Fruit fly (Drosophila melanogaster) whole organism, embryonic: Measurements from ENCODE around the gene CG13386.
A peak's percentile ranks its signal among the peaks of the same experiment; 100 is the strongest.

Experiments
- Asciz ChIP-seq: fragments of 200-800 bp; sonication (Bioruptor generic); optimal IDR thresholded peaks from 2 replicates; lab custom pipeline; 2017; ENCODE audit warnings: missing biosample characterization, mild to moderate bottlenecking, missing genetic modification characterization, missing genetic modification reagents
- Atf6 ChIP-seq: fragments of 200-800 bp; sonication (Bioruptor generic); IDR thresholded peaks from 2 replicates; pipeline ENCODE4 v1.3.6; 2022; ENCODE audit warnings: missing biosample characterization, missing genetic modification characterization
- CG10267 ChIP-seq: fragments of 200-800 bp; sonication (Bioruptor generic); optimal IDR thresholded peaks from 2 replicates; lab custom pipeline; 2018; ENCODE audit warnings: missing biosample characterization, mild to moderate bottlenecking, missing genetic modification characterization, moderate library complexity
- CG10274 ChIP-seq: fragments of 200-800 bp; sonication (Bioruptor generic); optimal IDR thresholded peaks from 3 replicates; lab custom pipeline; 2017; ENCODE audit warnings: missing biosample characterization, mild to moderate bottlenecking, missing genetic modification characterization
- CG10543 ChIP-seq: fragments of 200-800 bp; sonication (Bioruptor generic); optimal IDR thresholded peaks from 3 replicates; lab custom pipeline; 2017; ENCODE audit warnings: missing biosample characterization, mild to moderate bottlenecking, missing genetic modification characterization, moderate library complexity
- CG10979 ChIP-seq: fragments of 200-800 bp; sonication (Bioruptor generic); optimal IDR thresholded peaks from 2 replicates; lab custom pipeline; 2018; ENCODE audit warnings: missing biosample characterization, mild to moderate bottlenecking, missing genetic modification characterization, moderate library complexity
- CG11398 ChIP-seq: fragments of 200-800 bp; sonication (Bioruptor generic); optimal IDR thresholded peaks from 2 replicates; lab custom pipeline; 2016; ENCODE audit warnings: missing biosample characterization, missing genetic modification characterization
- CG12391 ChIP-seq: fragments of 200-800 bp; sonication (Bioruptor generic); optimal IDR thresholded peaks from 3 replicates; lab custom pipeline; 2018; ENCODE audit warnings: missing biosample characterization, mild to moderate bottlenecking, missing genetic modification characterization, moderate library complexity
- CG12769 ChIP-seq: fragments of 200-800 bp; sonication (Bioruptor generic); optimal IDR thresholded peaks from 2 replicates; lab custom pipeline; 2019; ENCODE audit warnings: missing biosample characterization, mild to moderate bottlenecking, missing genetic modification characterization, moderate library complexity
- CG13296 ChIP-seq: fragments of 200-800 bp; sonication (Bioruptor generic); optimal IDR thresholded peaks from 3 replicates; lab custom pipeline; 2018; ENCODE audit warnings: missing biosample characterization, mild to moderate bottlenecking, missing genetic modification characterization
- CG16863 ChIP-seq: fragments of 200-800 bp; sonication (Bioruptor generic); optimal IDR thresholded peaks from 3 replicates; lab custom pipeline; 2016; ENCODE audit warnings: missing biosample characterization, missing genetic modification characterization
- CG17359 ChIP-seq: fragments of 200-800 bp; sonication (Bioruptor generic); optimal IDR thresholded peaks from 3 replicates; lab custom pipeline; 2018; ENCODE audit warnings: missing biosample characterization, mild to moderate bottlenecking, missing genetic modification characterization, moderate library complexity
- CG17612 ChIP-seq: fragments of 200-800 bp; sonication (Bioruptor generic); IDR thresholded peaks from 2 replicates; pipeline ENCODE4 v1.3.6; 2022; ENCODE audit warnings: missing biosample characterization, missing genetic modification characterization
- CG18599 ChIP-seq: fragments of 200-800 bp; sonication (Bioruptor generic); optimal IDR thresholded peaks from 3 replicates; lab custom pipeline; 2017; ENCODE audit warnings: missing biosample characterization, missing genetic modification characterization, mild to moderate bottlenecking, moderate library complexity, missing genetic modification reagents
- CG34376 ChIP-seq: fragments of 200-800 bp; sonication (Bioruptor generic); optimal IDR thresholded peaks from 2 replicates; lab custom pipeline; 2018; ENCODE audit warnings: missing biosample characterization, mild to moderate bottlenecking, missing genetic modification characterization
- CG3847 ChIP-seq: fragments of 200-800 bp; sonication (Bioruptor generic); IDR thresholded peaks from 2 replicates; pipeline ENCODE4 v1.3.6; 2022; ENCODE audit warnings: missing biosample characterization, missing genetic modification characterization
- CG4404 ChIP-seq: fragments of 200-800 bp; sonication (Bioruptor generic); IDR thresholded peaks from 2 replicates; pipeline ENCODE4 v1.3.6; 2022; ENCODE audit warnings: missing biosample characterization, missing genetic modification characterization
- CG5180 ChIP-seq: fragments of 200-800 bp; sonication (Bioruptor generic); optimal IDR thresholded peaks from 3 replicates; lab custom pipeline; 2017; ENCODE audit warnings: missing biosample characterization, missing genetic modification characterization, mild to moderate bottlenecking, moderate library complexity, missing genetic modification reagents
- CG6175 ChIP-seq: fragments of 200-800 bp; sonication (Bioruptor generic); IDR thresholded peaks from 3 replicates; pipeline ENCODE4 v1.3.6; 2022; ENCODE audit warnings: missing biosample characterization, missing genetic modification characterization
- CG6813 ChIP-seq: fragments of 200-800 bp; sonication (Bioruptor generic); optimal IDR thresholded peaks from 2 replicates; lab custom pipeline; 2017; ENCODE audit warnings: missing biosample characterization, missing genetic modification characterization, mild to moderate bottlenecking, moderate library complexity, missing genetic modification reagents
- CG7271 ChIP-seq: fragments of 200-800 bp; sonication (Bioruptor generic); optimal IDR thresholded peaks from 2 replicates; lab custom pipeline; 2018; ENCODE audit warnings: missing biosample characterization, mild to moderate bottlenecking, missing genetic modification characterization, moderate library complexity
- CG7839 ChIP-seq: fragments of 200-800 bp; sonication (Bioruptor generic); optimal IDR thresholded peaks from 3 replicates; lab custom pipeline; 2018; ENCODE audit warnings: missing biosample characterization, mild to moderate bottlenecking, missing genetic modification characterization, moderate library complexity
- CG7987 ChIP-seq: fragments of 200-800 bp; sonication (Bioruptor generic); optimal IDR thresholded peaks from 2 replicates; lab custom pipeline; 2018; ENCODE audit warnings: missing biosample characterization, mild to moderate bottlenecking, missing genetic modification characterization, moderate library complexity
- Dref ChIP-seq: fragments of 200-800 bp; sonication (Bioruptor generic); IDR thresholded peaks from 2 replicates; pipeline ENCODE4 v1.3.6; 2022; ENCODE audit warnings: missing biosample characterization, missing genetic modification characterization
- Eip74EF ChIP-seq, 2 experiments: fragments of 200-800 bp in 1 of 2; fragments of >200 bp in 1 of 2; sonication (Bioruptor generic) in 1 of 2; optimal IDR thresholded peaks; 2 replicates each; lab custom pipeline; 2017 to 2019; ENCODE audit warnings: missing biosample characterization in 2 of 2, missing genetic modification characterization in 2 of 2, mild to moderate bottlenecking in 1 of 2, moderate library complexity in 1 of 2
- Fer1 ChIP-seq: fragments of 200-800 bp; sonication (Bioruptor generic); optimal IDR thresholded peaks from 2 replicates; lab custom pipeline; 2017; ENCODE audit warnings: missing biosample characterization, mild to moderate bottlenecking, missing genetic modification characterization
- HHEX ChIP-seq: fragments of 200-800 bp; sonication (Bioruptor generic); optimal IDR thresholded peaks from 3 replicates; lab custom pipeline; 2017; ENCODE audit warnings: missing biosample characterization, mild to moderate bottlenecking, missing genetic modification characterization, missing genetic modification reagents
- Jarid2 ChIP-seq: fragments of 200-800 bp; sonication (Bioruptor generic); optimal IDR thresholded peaks from 3 replicates; lab custom pipeline; 2017; ENCODE audit warnings: mild to moderate bottlenecking, missing biosample characterization, missing genetic modification reagents, missing genetic modification characterization
- Med ChIP-seq: fragments of 200-800 bp; sonication (Bioruptor generic); peaks from one replicate; lab custom pipeline; 2016; ENCODE audit warnings: missing biosample characterization, missing genetic modification characterization, mild to moderate bottlenecking, inconsistent platforms, moderate library complexity
- Mes4 ChIP-seq: fragments of 200-800 bp; sonication (Bioruptor generic); optimal IDR thresholded peaks from 2 replicates; lab custom pipeline; 2016; ENCODE audit warnings: missing biosample characterization, missing genetic modification characterization
- Neu2 ChIP-seq: fragments of 200-800 bp; sonication (Bioruptor generic); optimal IDR thresholded peaks from 3 replicates; lab custom pipeline; 2016; ENCODE audit warnings: missing biosample characterization, missing genetic modification characterization, borderline replicate concordance
- Oli ChIP-seq: fragments of 200-800 bp; sonication (Bioruptor generic); optimal IDR thresholded peaks from 2 replicates; lab custom pipeline; 2018; ENCODE audit warnings: missing biosample characterization, mild to moderate bottlenecking, missing genetic modification characterization, moderate library complexity
- Opbp ChIP-seq: fragments of 200-800 bp; sonication (Bioruptor generic); IDR thresholded peaks from 3 replicates; pipeline ENCODE4 v1.3.6; 2022; ENCODE audit warnings: missing biosample characterization, missing genetic modification characterization; ENCODE audit not compliant: partially characterized antibody
- Sox100B ChIP-seq: fragments of 200-800 bp; sonication (Bioruptor generic); optimal IDR thresholded peaks from 3 replicates; lab custom pipeline; 2018; ENCODE audit warnings: missing biosample characterization, mild to moderate bottlenecking, missing genetic modification characterization
- Sox102F ChIP-seq: fragments of 200-800 bp; sonication (Bioruptor generic); optimal IDR thresholded peaks from 2 replicates; lab custom pipeline; 2018; ENCODE audit warnings: missing biosample characterization, mild to moderate bottlenecking, missing genetic modification characterization, moderate library complexity
- Taf1 ChIP-seq: fragments of 200-800 bp; sonication (Bioruptor generic); IDR thresholded peaks from 2 replicates; pipeline ENCODE4 v1.3.6; 2022; ENCODE audit warnings: missing biosample characterization, missing genetic modification characterization
- ab ChIP-seq: fragments of 200-800 bp; sonication (Bioruptor generic); optimal IDR thresholded peaks from 2 replicates; lab custom pipeline; 2016; ENCODE audit warnings: missing biosample characterization, missing genetic modification characterization
- ara ChIP-seq: fragments of 200-800 bp; sonication (Bioruptor generic); IDR thresholded peaks from 2 replicates; pipeline ENCODE4 v1.3.6; 2022; ENCODE audit warnings: missing biosample characterization, missing genetic modification characterization
- bowl ChIP-seq: fragments of 200-800 bp; sonication (Bioruptor generic); IDR thresholded peaks from 2 replicates; pipeline ENCODE4 v1.3.6; 2022; ENCODE audit warnings: missing biosample characterization, missing genetic modification characterization
- disco-r ChIP-seq: fragments of 200-800 bp; sonication (Bioruptor generic); optimal IDR thresholded peaks from 2 replicates; lab custom pipeline; 2016; ENCODE audit warnings: missing biosample characterization, missing genetic modification characterization
- en ChIP-seq: fragments of 200-800 bp; sonication (Bioruptor generic); optimal IDR thresholded peaks from 2 replicates; lab custom pipeline; 2016; ENCODE audit warnings: missing biosample characterization, missing genetic modification characterization
- exex ChIP-seq: fragments of 200-800 bp; sonication (Bioruptor generic); optimal IDR thresholded peaks from 4 replicates; lab custom pipeline; 2018; ENCODE audit warnings: missing biosample characterization, mild to moderate bottlenecking, missing genetic modification characterization, moderate library complexity
- grau ChIP-seq: fragments of 200-800 bp; optimal IDR thresholded peaks from 3 replicates; lab custom pipeline; 2019; ENCODE audit warnings: missing biosample characterization, mild to moderate bottlenecking, missing genetic modification characterization, moderate library complexity
- grn ChIP-seq: fragments of 200-800 bp; sonication (Bioruptor generic); optimal IDR thresholded peaks from 3 replicates; lab custom pipeline; 2017; ENCODE audit warnings: missing biosample characterization, missing genetic modification characterization
- ind ChIP-seq: fragments of 200-800 bp; sonication (Bioruptor generic); optimal IDR thresholded peaks from 3 replicates; lab custom pipeline; 2016; ENCODE audit warnings: missing biosample characterization, missing genetic modification characterization
- mld ChIP-seq: fragments of 200-800 bp; sonication (Bioruptor generic); IDR thresholded peaks from 3 replicates; pipeline ENCODE4 v1.3.6; 2022; ENCODE audit warnings: missing biosample characterization, missing genetic modification characterization; ENCODE audit not compliant: partially characterized antibody
- sens ChIP-seq: fragments of 200-800 bp; sonication (Bioruptor generic); peaks from one replicate; lab custom pipeline; 2016; ENCODE audit warnings: missing biosample characterization, missing genetic modification characterization
- sug ChIP-seq: fragments of 200-800 bp; optimal IDR thresholded peaks from 2 replicates; lab custom pipeline; 2019; ENCODE audit warnings: missing biosample characterization, mild to moderate bottlenecking, missing genetic modification characterization, moderate library complexity
- unpg ChIP-seq: fragments of 200-800 bp; sonication (Bioruptor generic); optimal IDR thresholded peaks from 3 replicates; lab custom pipeline; 2018; ENCODE audit warnings: missing biosample characterization, mild to moderate bottlenecking, missing genetic modification characterization, moderate library complexity

Gene CG13386

DNA sequence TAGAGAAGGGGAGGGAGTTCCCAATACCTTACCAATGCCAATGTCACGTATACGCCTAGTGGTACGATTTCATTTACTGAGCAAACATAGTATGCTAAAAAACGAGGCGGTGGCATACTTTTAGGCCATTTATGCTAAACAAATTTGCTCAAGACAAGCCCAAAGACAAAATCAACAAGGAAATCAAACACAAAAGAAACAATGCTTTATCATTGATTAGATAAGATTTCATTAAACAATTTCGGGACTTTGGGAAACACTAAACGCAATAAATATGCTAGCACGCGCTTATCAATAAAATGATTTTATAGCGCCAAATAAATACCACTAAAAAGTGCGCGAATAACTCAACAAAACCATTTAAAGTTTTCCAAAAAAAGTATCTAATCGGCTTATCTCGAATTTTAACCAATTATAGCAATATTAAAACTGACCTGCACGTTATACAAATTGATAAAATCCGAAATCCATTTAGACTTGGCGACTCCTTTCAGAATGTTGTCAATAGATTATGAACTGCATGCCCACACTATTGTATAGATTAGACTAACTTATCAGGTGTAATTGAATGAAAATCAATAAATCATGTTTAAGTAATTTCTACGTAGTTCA is 48.2 kb upstream of the CG13386 start (continued):
- TF ChIP-seq exex (tag; lab: Kevin White, UChicago) (peak; percentile 88), Opbp (GFP tag; lab: Robert Waterston, UW) (no peak), ara (no peak), CG16863 (GFP tag; lab: Kevin White, UChicago) (peak; percentile 10), CG11398 (no peak), Oli (tag; lab: Kevin White, UChicago) (peak; percentile 8), ind (GFP tag; lab: Kevin White, UChicago) (no peak), CG34376 (GFP tag; lab: Kevin White, UChicago) (peak; percentile 57), Dref (GFP tag; lab: Robert Waterston, UW) (no peak), CG10267 (no peak), bowl (GFP tag; lab: Robert Waterston, UW) (no peak), CG10274 (GFP tag; lab: Kevin White, UChicago) (no peak), CG12391 (tag; lab: Kevin White, UChicago) (peak; percentile 21), CG7839 (tag; lab: Kevin White, UChicago) (peak; percentile 27), CG7271 (tag; lab: Kevin White, UChicago) (no peak), grn (GFP tag; lab: Kevin White, UChicago) (peak; percentile 74), CG12769 (peak; percentile 65), Jarid2 (GFP tag; lab: Kevin White, UChicago) (peak; percentile 19), Mes4 (no peak), CG13296 (GFP tag; lab: Kevin White, UChicago) (peak; percentile 74), CG4404 (no peak), Eip74EF (GFP tag; optimal IDR thresholded peaks at IDR 0.05; lab: Kevin White, UChicago) (peak in 1 of 2 experiments; percentile 23), Asciz (GFP tag; lab: Kevin White, UChicago) (peak; percentile 39), CG3847 (GFP tag; lab: Robert Waterston, UW) (no peak), sens (peak; percentile 55), Taf1 (GFP tag; lab: Robert Waterston, UW) (no peak), disco-r (GFP tag; lab: Kevin White, UChicago) (no peak), CG18599 (GFP tag; lab: Kevin White, UChicago) (peak; percentile 62), CG7987 (peak; percentile 44), Med (GFP tag; lab: Kevin White, UChicago) (peak; percentile 86), unpg (GFP tag; lab: Kevin White, UChicago) (peak; percentile 46), en (GFP tag; lab: Kevin White, UChicago) (no peak), Neu2 (GFP tag; lab: Kevin White, UChicago) (no peak), sug (tag; lab: Kevin White, UChicago) (peak; percentile 46), Sox102F (peak; percentile 42), CG17359 (tag; lab: Kevin White, UChicago) (peak; percentile 59), CG10979 (no peak), mld (GFP tag; lab: Robert Waterston, UW) (no peak), CG17612 (GFP tag; lab: Robert Waterston, UW) (no peak), CG10543 (GFP tag; lab: Kevin White, UChicago) (peak; percentile 51), HHEX (GFP tag; lab: Kevin White, UChicago) (peak; percentile 61), CG6175 (GFP tag; lab: Robert Waterston, UW) (no peak), grau (peak; percentile 25), CG6813 (GFP tag; lab: Kevin White, UChicago) (peak; percentile 36), Atf6 (GFP tag; lab: Robert Waterston, UW) (peak; percentile 76), Fer1 (GFP tag; lab: Kevin White, UChicago) (peak; percentile 75), Sox100B (GFP tag; lab: Kevin White, UChicago) (peak; percentile 8), CG5180 (GFP tag; lab: Kevin White, UChicago) (peak; percentile 35), ab (GFP tag; lab: Kevin White, UChicago) (no peak)
